Worm (Caenorhabditis elegans) whole organism, L1 larva: ENCODE results near the gene znf-593.

Source experiments
- C04F5.9 ChIP-seq: sonication (generic microtip); optimal IDR thresholded peaks from 2 replicates; lab custom pipeline; 2016; ENCODE audit warnings: missing genetic modification characterization, missing compliant biosample characterization
- Y116A8C.19 ChIP-seq: sonication (generic microtip); optimal IDR thresholded peaks from 2 replicates; lab custom pipeline; 2016; ENCODE audit warnings: missing compliant biosample characterization, missing genetic modification characterization, borderline replicate concordance
- aly-2 ChIP-seq: fragments of 150-350 bp; optimal IDR thresholded peaks from 2 replicates; lab custom pipeline; 2014; ENCODE audit warnings: missing biosample characterization, missing genetic modification characterization
- ama-1 ChIP-seq: fragments of 150-350 bp; optimal IDR thresholded peaks from 2 replicates; lab custom pipeline; 2014
- blmp-1 ChIP-seq: fragments of 150-350 bp; optimal IDR thresholded peaks from 2 replicates; lab custom pipeline; 2014; ENCODE audit warnings: missing biosample characterization, missing genetic modification characterization
- ceh-63 ChIP-seq: fragments of 200-800 bp; sonication (Bioruptor generic); optimal IDR thresholded peaks from 2 replicates; lab custom pipeline; 2018; ENCODE audit warnings: mild to moderate bottlenecking, missing genetic modification characterization, missing compliant biosample characterization
- ceh-90 ChIP-seq: sonication (generic microtip); optimal IDR thresholded peaks from 2 replicates; lab custom pipeline; 2016; ENCODE audit warnings: missing genetic modification characterization, missing compliant biosample characterization
- ces-1 ChIP-seq: fragments of 150-350 bp; optimal IDR thresholded peaks from 2 replicates; lab custom pipeline; 2014; ENCODE audit warnings: missing biosample characterization, missing genetic modification reagents, missing genetic modification characterization
- dsc-1 ChIP-seq: sonication (generic microtip); optimal IDR thresholded peaks from 2 replicates; lab custom pipeline; 2016; ENCODE audit warnings: mild to moderate bottlenecking, missing genetic modification characterization, missing compliant biosample characterization
- efl-1 ChIP-seq, 4 experiments: fragments of 150-350 bp; optimal IDR thresholded peaks in 3 of 4; peaks in 1 of 4; 1 replicate in 1 of 4; 2 replicates in 3 of 4; lab custom pipeline; 2014; ENCODE audit warnings: missing biosample characterization in 2 of 4, missing genetic modification characterization in 2 of 4, missing genetic modification reagents in 2 of 4
- egl-13 ChIP-seq: sonication (generic microtip); optimal IDR thresholded peaks from 2 replicates; lab custom pipeline; 2016; ENCODE audit warnings: missing genotype, missing genetic modification reagents, missing genetic modification characterization, missing compliant biosample characterization
- elt-2 ChIP-seq: sonication (generic microtip); optimal IDR thresholded peaks from 2 replicates; lab custom pipeline; 2016; ENCODE audit warnings: missing genetic modification characterization, mild to moderate bottlenecking, inconsistent platforms, missing compliant biosample characterization, missing genetic modification reagents
- ets-5 ChIP-seq: fragments of 200-800 bp; sonication (Bioruptor generic); IDR thresholded peaks from 2 replicates; pipeline ENCODE4 v1.3.6; 2022; ENCODE audit warnings: missing genetic modification characterization, missing compliant biosample characterization
- fkh-4 ChIP-seq: sonication (generic microtip); optimal IDR thresholded peaks from 2 replicates; lab custom pipeline; 2016; ENCODE audit warnings: missing compliant biosample characterization, missing genetic modification characterization, borderline replicate concordance
- fkh-8 ChIP-seq: sonication (generic microtip); optimal IDR thresholded peaks from 2 replicates; lab custom pipeline; 2016; ENCODE audit warnings: mild to moderate bottlenecking, missing genetic modification characterization, missing compliant biosample characterization
- hlh-17 ChIP-seq: fragments of 200-800 bp; sonication (Bioruptor generic); optimal IDR thresholded peaks from 2 replicates; lab custom pipeline; 2018; ENCODE audit warnings: missing genetic modification characterization, mild to moderate bottlenecking, missing compliant biosample characterization, moderate library complexity, borderline replicate concordance
- irx-1 ChIP-seq: sonication (generic microtip); optimal IDR thresholded peaks from 2 replicates; lab custom pipeline; 2016; ENCODE audit warnings: missing genetic modification characterization, missing compliant biosample characterization
- isw-1 ChIP-seq: fragments of 200-800 bp; sonication (Bioruptor generic); IDR thresholded peaks from 2 replicates; pipeline ENCODE4 v1.3.6; 2022; ENCODE audit warnings: missing genetic modification characterization, missing compliant biosample characterization
- jun-1 ChIP-seq: fragments of 150-350 bp; optimal IDR thresholded peaks from 2 replicates; lab custom pipeline; 2014; ENCODE audit warnings: missing biosample characterization, missing genetic modification reagents, missing genetic modification characterization
- lin-39 ChIP-seq: fragments of 150-350 bp; optimal IDR thresholded peaks from 2 replicates; lab custom pipeline; 2014; ENCODE audit warnings: missing biosample characterization, missing genetic modification reagents, missing genetic modification characterization
- lir-3 ChIP-seq: sonication (generic microtip); optimal IDR thresholded peaks from 2 replicates; lab custom pipeline; 2016; ENCODE audit warnings: mild to moderate bottlenecking, missing genetic modification characterization, moderate library complexity, missing compliant biosample characterization; ENCODE audit not compliant: poor library complexity
- mab-9 ChIP-seq: fragments of 200-800 bp; sonication (Bioruptor generic); IDR thresholded peaks from 2 replicates; pipeline ENCODE4 v1.3.6; 2022; ENCODE audit warnings: missing genetic modification reagents, missing genetic modification characterization, missing compliant biosample characterization
- nhr-19 ChIP-seq: fragments of 200-800 bp; sonication (Bioruptor generic); conservative IDR thresholded peaks from 2 replicates; pipeline ENCODE4 v1.3.6; 2022; ENCODE audit warnings: missing genetic modification characterization, missing compliant biosample characterization
- nhr-77 ChIP-seq: fragments of 150-350 bp; optimal IDR thresholded peaks from 2 replicates; lab custom pipeline; 2014; ENCODE audit warnings: missing biosample characterization, missing genetic modification characterization
- nhr-90 ChIP-seq: sonication (generic microtip); optimal IDR thresholded peaks from 2 replicates; lab custom pipeline; 2016; ENCODE audit warnings: mild to moderate bottlenecking, missing genetic modification characterization, missing compliant biosample characterization; ENCODE audit not compliant: poor library complexity
- pag-3 ChIP-seq: sonication (generic microtip); optimal IDR thresholded peaks from 2 replicates; lab custom pipeline; 2017; ENCODE audit warnings: missing genetic modification characterization, mild to moderate bottlenecking, missing compliant biosample characterization, antibody characterized with exemption, borderline replicate concordance; ENCODE audit not compliant: insufficient read depth
- pax-3 ChIP-seq: fragments of 200-800 bp; sonication (Bioruptor generic); optimal IDR thresholded peaks from 2 replicates; lab custom pipeline; 2018; ENCODE audit warnings: mild to moderate bottlenecking, missing genetic modification characterization, moderate library complexity, missing compliant biosample characterization
- pqm-1 ChIP-seq: sonication (generic microtip); optimal IDR thresholded peaks from 3 replicates; lab custom pipeline; 2017; ENCODE audit warnings: missing biosample characterization, missing genetic modification characterization
- rnt-1 ChIP-seq: sonication (generic microtip); optimal IDR thresholded peaks from 2 replicates; lab custom pipeline; 2016; ENCODE audit warnings: mild to moderate bottlenecking, missing genetic modification characterization, moderate library complexity, missing compliant biosample characterization
- skn-1 ChIP-seq: fragments of 150-350 bp; optimal IDR thresholded peaks from 2 replicates; lab custom pipeline; 2014; ENCODE audit warnings: missing biosample characterization, missing genetic modification characterization
- sox-4 ChIP-seq: sonication (generic microtip); optimal IDR thresholded peaks from 2 replicates; lab custom pipeline; 2016; ENCODE audit warnings: missing genetic modification characterization, missing compliant biosample characterization
- sup-37 ChIP-seq: fragments of 200-800 bp; sonication (Bioruptor generic); optimal IDR thresholded peaks from 2 replicates; lab custom pipeline; 2018; ENCODE audit warnings: mild to moderate bottlenecking, missing genetic modification characterization, missing compliant biosample characterization
- tbx-2 ChIP-seq: sonication (generic microtip); optimal IDR thresholded peaks from 2 replicates; lab custom pipeline; 2016; ENCODE audit warnings: missing genetic modification characterization, missing compliant biosample characterization
- tlp-1 ChIP-seq: fragments of 150-350 bp; optimal IDR thresholded peaks from 2 replicates; lab custom pipeline; 2014; ENCODE audit warnings: missing biosample characterization, missing genetic modification characterization
- unc-130 ChIP-seq: fragments of 150-350 bp; optimal IDR thresholded peaks from 2 replicates; lab custom pipeline; 2017; ENCODE audit warnings: missing biosample characterization, missing genetic modification characterization, inconsistent platforms
- unc-62 ChIP-seq: fragments of 150-350 bp; optimal IDR thresholded peaks from 2 replicates; lab custom pipeline; 2014; ENCODE audit warnings: missing biosample characterization, missing genetic modification reagents, missing genetic modification characterization
- unc-86 ChIP-seq: sonication (generic microtip); optimal IDR thresholded peaks from 2 replicates; lab custom pipeline; 2016; ENCODE audit warnings: missing genetic modification characterization, missing compliant biosample characterization
- unc-98 ChIP-seq: fragments of 200-800 bp; sonication (Bioruptor generic); IDR thresholded peaks from 2 replicates; pipeline ENCODE4 v1.3.6; 2022; ENCODE audit warnings: missing genetic modification characterization, missing compliant biosample characterization
- vab-15 ChIP-seq: sonication (generic microtip); optimal IDR thresholded peaks from 2 replicates; lab custom pipeline; 2017; ENCODE audit warnings: missing genotype, mild to moderate bottlenecking, missing genetic modification characterization, missing compliant biosample characterization

Gene znf-593

DNA sequence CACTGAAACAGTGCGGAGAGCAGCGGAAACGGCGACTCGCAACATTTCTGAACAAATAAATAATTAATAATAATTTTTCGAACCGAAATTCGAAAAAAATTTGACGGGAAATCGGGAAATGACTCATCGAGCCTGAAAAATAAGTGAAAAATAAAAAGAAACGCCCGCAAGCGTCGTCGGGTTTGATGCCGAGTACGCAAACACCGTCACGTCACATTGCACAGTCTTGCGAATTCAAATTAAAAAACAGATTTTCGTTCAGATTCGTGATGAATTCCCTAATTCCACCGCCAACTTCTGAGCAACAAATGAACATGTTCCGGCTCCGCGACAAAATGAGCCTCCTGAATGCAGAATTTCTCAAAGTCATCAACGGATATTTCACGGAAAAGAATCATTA, 2.9 kb downstream of the znf-593 start, which contains the start of the genes ndab-1 and npp-16 (continued):
- no peak for TF ChIP-seq egl-13 (tag; lab: Kevin White, UChicago)
- TF ChIP-seq vab-15 (tag; lab: Kevin White, UChicago) = no peak
- no peak for TF ChIP-seq lir-3 (tag; lab: Kevin White, UChicago)
- TF ChIP-seq unc-130 (tag; lab: Kevin White, UChicago) = peak; percentile 75
- no peak for TF ChIP-seq nhr-77 (tag; lab: Kevin White, UChicago)
- no peak for TF ChIP-seq Y116A8C.19
- no peak for TF ChIP-seq pax-3
- no peak for TF ChIP-seq ces-1 (GFP tag; lab: Kevin White, UChicago)
- TF ChIP-seq fkh-4 (tag; lab: Kevin White, UChicago) = no peak
- TF ChIP-seq skn-1 (tag; lab: Kevin White, UChicago) = no peak
- no peak for TF ChIP-seq pag-3 (tag; lab: Kevin White, UChicago)
- TF ChIP-seq elt-2 (tag; lab: Kevin White, UChicago) = no peak
- TF ChIP-seq unc-86 (tag; lab: Kevin White, UChicago) = peak; percentile 17
- TF ChIP-seq isw-1 (GFP tag; lab: Robert Waterston, UW) = 0 out of 2 replicates have a peak, but pooled peaks have one; percentile 13
- no peak for TF ChIP-seq lin-39 (tag; lab: Kevin White, UChicago)
- no peak for TF ChIP-seq ama-1
- TF ChIP-seq tlp-1 (tag; lab: Kevin White, UChicago) = no peak
- TF ChIP-seq ets-5 (GFP tag; lab: Robert Waterston, UW) = no peak
- peak; percentile 54 for TF ChIP-seq rnt-1 (tag; lab: Kevin White, UChicago)
- TF ChIP-seq unc-62 (GFP tag; lab: Kevin White, UChicago) = no peak
- no peak for TF ChIP-seq sup-37 (GFP tag; lab: Kevin White, UChicago)
- no peak for TF ChIP-seq ceh-90 (tag; lab: Kevin White, UChicago)
- peak; percentile 40 to 66 for TF ChIP-seq efl-1 (optimal IDR thresholded peaks at IDR 0.05; lab: Kevin White, UChicago)
- TF ChIP-seq efl-1 (GFP tag; optimal IDR thresholded peaks at IDR 0.05 in 1 of 2; lab: Kevin White, UChicago) = peak; percentile 62 to 96
- no peak for TF ChIP-seq fkh-8 (tag; lab: Kevin White, UChicago)
- TF ChIP-seq C04F5.9 (tag; lab: Kevin White, UChicago) = peak; percentile 3
- peak; percentile 16 for TF ChIP-seq sox-4 (tag; lab: Kevin White, UChicago)
- TF ChIP-seq tbx-2 = peak; percentile 33
- TF ChIP-seq nhr-19 (GFP tag; lab: Robert Waterston, UW) = peak; percentile 38; the same call in 1 of the 2 replicates
- TF ChIP-seq jun-1 (tag; lab: Kevin White, UChicago) = no peak
- TF ChIP-seq unc-98 (GFP tag; lab: Robert Waterston, UW) = no peak

DNA sequence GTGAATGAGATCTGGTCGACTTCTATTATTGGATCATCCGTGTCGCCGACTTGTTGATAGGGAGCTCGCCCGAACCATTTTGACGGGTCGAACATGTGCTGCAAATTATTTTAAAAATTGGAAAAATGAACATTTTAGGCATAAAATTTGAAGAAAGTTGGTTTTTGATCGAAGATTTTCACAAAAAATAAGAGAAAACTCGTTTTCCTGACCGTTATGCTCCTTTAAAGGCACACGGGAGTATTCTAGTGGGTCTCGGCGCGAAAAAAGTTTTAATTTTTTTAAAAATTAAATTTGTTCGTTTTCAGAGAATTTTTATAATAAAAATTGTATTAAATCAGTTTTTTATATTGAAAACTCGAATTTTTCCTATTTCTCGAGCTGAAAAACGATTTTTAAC, 4.3 kb downstream of the znf-593 start, which contains the start of gene Y56A3A.16:
Gene Y56A3A.16 (minus strand): TSS at position 101 of the 400 bp plus-strand sequence.
- TF ChIP-seq nhr-90 (tag; lab: Kevin White, UChicago) (no peak), mab-9 (GFP tag; lab: Robert Waterston, UW) (no peak), hlh-17 (GFP tag; lab: Kevin White, UChicago) (no peak), tlp-1 (tag; lab: Kevin White, UChicago) (no peak), ama-1 (no peak), irx-1 (tag; lab: Kevin White, UChicago) (no peak), aly-2 (tag; lab: Kevin White, UChicago) (no peak), ceh-90 (tag; lab: Kevin White, UChicago) (no peak), fkh-4 (tag; lab: Kevin White, UChicago) (no peak), lin-39 (tag; lab: Kevin White, UChicago) (no peak), isw-1 (GFP tag; lab: Robert Waterston, UW) (no peak), pag-3 (tag; lab: Kevin White, UChicago) (no peak), dsc-1 (no peak), ceh-63 (no peak), blmp-1 (tag; lab: Kevin White, UChicago) (no peak), pqm-1 (tag; lab: Kevin White, UChicago) (no peak)
